Worm (Caenorhabditis elegans) whole organism, L4 larva: Measurements from ENCODE around the gene nac-3.

Experiments used
- F26F4.8 ChIP-seq: fragments of 200-800 bp; sonication (Bioruptor generic); conservative IDR thresholded peaks from 2 replicates; pipeline ENCODE4 v1.3.6; 2022; ENCODE audit warnings: missing genetic modification characterization, missing compliant biosample characterization
- Y75B8A.6 ChIP-seq: fragments of 200-800 bp; sonication (Bioruptor generic); IDR thresholded peaks from 2 replicates; pipeline ENCODE4 v1.3.6; 2022; ENCODE audit warnings: missing genetic modification reagents, missing genetic modification characterization, missing compliant biosample characterization
- aly-2 ChIP-seq: sonication (generic microtip); optimal IDR thresholded peaks from 2 replicates; lab custom pipeline; 2018; ENCODE audit warnings: missing biosample characterization, missing genetic modification characterization
- ceh-62 ChIP-seq: sonication (generic microtip); optimal IDR thresholded peaks from 2 replicates; lab custom pipeline; 2017; ENCODE audit warnings: missing biosample characterization, missing genetic modification characterization
- ces-1 ChIP-seq: fragments of 150-350 bp; sonication (generic microtip); optimal IDR thresholded peaks from 4 replicates; lab custom pipeline; 2014; ENCODE audit warnings: missing biosample characterization, missing genetic modification reagents, missing genetic modification characterization
- cey-2 ChIP-seq: sonication (generic microtip); optimal IDR thresholded peaks from 3 replicates; lab custom pipeline; 2017; ENCODE audit warnings: missing genetic modification characterization, mild to moderate bottlenecking, missing compliant biosample characterization, antibody characterized with exemption, borderline replicate concordance; ENCODE audit not compliant: insufficient read depth
- daf-16 ChIP-seq, 3 experiments: sonication (generic microtip); optimal IDR thresholded peaks; 2 replicates each; lab custom pipeline; 2016 to 2017; ENCODE audit warnings: missing genetic modification characterization in 3 of 3, missing genetic modification reagents in 3 of 3, mild to moderate bottlenecking in 2 of 3, missing compliant biosample characterization in 2 of 3, missing biosample characterization in 1 of 3, moderate library complexity in 1 of 3
- dmd-6 ChIP-seq: fragments of 200-800 bp; sonication (Bioruptor generic); IDR thresholded peaks from 2 replicates; pipeline ENCODE4 v1.3.6; 2022; ENCODE audit warnings: missing genetic modification reagents, missing genetic modification characterization, missing compliant biosample characterization
- dpl-1 ChIP-seq: fragments of 150-350 bp; optimal IDR thresholded peaks from 2 replicates; lab custom pipeline; 2014; ENCODE audit warnings: missing biosample characterization, missing genetic modification reagents, missing genetic modification characterization
- duxl-1 ChIP-seq: sonication (generic microtip); optimal IDR thresholded peaks from 2 replicates; lab custom pipeline; 2016; ENCODE audit warnings: mild to moderate bottlenecking, missing genetic modification characterization, moderate library complexity, missing compliant biosample characterization; ENCODE audit not compliant: poor library complexity
- dve-1 ChIP-seq: sonication (generic microtip); optimal IDR thresholded peaks from 2 replicates; lab custom pipeline; 2017; ENCODE audit warnings: antibody characterized with exemption, mild to moderate bottlenecking, missing genetic modification characterization, missing compliant biosample characterization; ENCODE audit not compliant: insufficient read depth
- fkh-10 ChIP-seq: fragments of 150-350 bp; optimal IDR thresholded peaks from 2 replicates; lab custom pipeline; 2014; ENCODE audit warnings: missing biosample characterization, missing genetic modification reagents, missing genetic modification characterization
- fos-1 ChIP-seq: fragments of 150-350 bp; optimal IDR thresholded peaks from 2 replicates; lab custom pipeline; 2014; ENCODE audit warnings: missing biosample characterization, missing genetic modification characterization
- hlh-11 ChIP-seq: fragments of 200-800 bp; sonication (Bioruptor generic); optimal IDR thresholded peaks from 2 replicates; lab custom pipeline; 2018; ENCODE audit warnings: mild to moderate bottlenecking, missing genetic modification characterization, missing compliant biosample characterization
- hlh-30 ChIP-seq: sonication (generic microtip); optimal IDR thresholded peaks from 2 replicates; lab custom pipeline; 2017; ENCODE audit warnings: antibody characterized with exemption, mild to moderate bottlenecking, missing genetic modification characterization, missing compliant biosample characterization; ENCODE audit not compliant: insufficient read depth
- hmg-1.1 ChIP-seq: fragments of 200-800 bp; sonication (Bioruptor generic); IDR thresholded peaks from 2 replicates; pipeline ENCODE4 v1.3.6; 2022; ENCODE audit warnings: missing genetic modification reagents, missing genetic modification characterization, missing compliant biosample characterization
- lsy-2 ChIP-seq, 2 experiments: fragments of 150-350 bp in 1 of 2; sonication (generic microtip) in 1 of 2; optimal IDR thresholded peaks; 2 replicates each; lab custom pipeline; 2014 to 2017; ENCODE audit warnings: missing biosample characterization in 2 of 2, missing genetic modification characterization in 2 of 2
- madf-5 ChIP-seq, 2 experiments: fragments of 200-800 bp; sonication (Bioruptor generic); IDR thresholded peaks; 2 replicates each; pipeline ENCODE4 v1.3.6; 2022; ENCODE audit warnings: missing compliant biosample characterization in 2 of 2, missing genetic modification characterization in 2 of 2
- mdl-1 ChIP-seq, 2 experiments: fragments of 150-350 bp in 1 of 2; sonication (generic microtip) in 1 of 2; optimal IDR thresholded peaks; 2 replicates each; lab custom pipeline; 2014 to 2017; ENCODE audit warnings: missing biosample characterization in 2 of 2, missing genetic modification characterization in 2 of 2
- mdt-29 ChIP-seq: fragments of 200-800 bp; sonication (Bioruptor generic); IDR thresholded peaks from 2 replicates; pipeline ENCODE4 v1.3.6; 2022; ENCODE audit warnings: missing genetic modification reagents, missing genetic modification characterization, missing compliant biosample characterization
- mep-1 ChIP-seq: fragments of 150-350 bp; sonication (generic microtip); optimal IDR thresholded peaks from 3 replicates; lab custom pipeline; 2014; ENCODE audit warnings: missing biosample characterization, missing genetic modification characterization
- mes-2 ChIP-seq: sonication (generic microtip); optimal IDR thresholded peaks from 2 replicates; lab custom pipeline; 2016; ENCODE audit warnings: missing genotype, mild to moderate bottlenecking, missing genetic modification characterization, missing compliant biosample characterization; ENCODE audit not compliant: poor library complexity, severe bottlenecking
- nhr-11 ChIP-seq: fragments of 150-350 bp; optimal IDR thresholded peaks from 2 replicates; lab custom pipeline; 2014; ENCODE audit warnings: missing biosample characterization, missing genetic modification characterization
- nhr-28 ChIP-seq: fragments of 150-350 bp; optimal IDR thresholded peaks from 2 replicates; lab custom pipeline; 2014; ENCODE audit warnings: missing biosample characterization, missing genetic modification characterization
- nhr-6 ChIP-seq: fragments of 150-350 bp; optimal IDR thresholded peaks from 2 replicates; lab custom pipeline; 2014; ENCODE audit warnings: missing biosample characterization, missing genetic modification characterization
- nhr-76 ChIP-seq: fragments of 150-350 bp; optimal IDR thresholded peaks from 2 replicates; lab custom pipeline; 2014; ENCODE audit warnings: missing biosample characterization, missing genetic modification characterization
- nhr-77 ChIP-seq: fragments of 150-350 bp; optimal IDR thresholded peaks from 2 replicates; lab custom pipeline; 2014; ENCODE audit warnings: missing biosample characterization, missing genetic modification characterization
- pha-4 ChIP-seq, 2 experiments: fragments of 150-350 bp in 1 of 2; fragments of 200-800 bp in 1 of 2; sonication (Bioruptor generic) in 1 of 2; IDR thresholded peaks in 1 of 2; optimal IDR thresholded peaks in 1 of 2; 2 replicates each; pipeline versions ENCODE4 v1.3.6 to Lab custom; 2014 to 2022; ENCODE audit warnings: missing genetic modification characterization in 2 of 2, missing genetic modification reagents in 2 of 2, missing biosample characterization in 1 of 2, missing compliant biosample characterization in 1 of 2
- php-3 ChIP-seq: fragments of 200-800 bp; sonication (Bioruptor generic); IDR thresholded peaks from 2 replicates; pipeline ENCODE4 v1.3.6; 2022; ENCODE audit warnings: missing genetic modification reagents, missing genetic modification characterization, missing compliant biosample characterization
- pqm-1 ChIP-seq: sonication (generic microtip); optimal IDR thresholded peaks from 2 replicates; lab custom pipeline; 2017; ENCODE audit warnings: missing biosample characterization, missing genetic modification characterization
- set-16 ChIP-seq: fragments of 200-800 bp; sonication (Bioruptor generic); IDR thresholded peaks from 2 replicates; pipeline ENCODE4 v1.3.6; 2022; ENCODE audit warnings: missing genetic modification reagents, missing genetic modification characterization, missing compliant biosample characterization
- skn-1 ChIP-seq: fragments of 150-350 bp; optimal IDR thresholded peaks from 2 replicates; lab custom pipeline; 2014; ENCODE audit warnings: missing biosample characterization, missing genetic modification characterization
- snpc-1.2 ChIP-seq: fragments of 200-800 bp; sonication (Bioruptor generic); IDR thresholded peaks from 2 replicates; pipeline ENCODE4 v1.3.6; 2022; ENCODE audit warnings: missing genetic modification reagents, missing genetic modification characterization, missing compliant biosample characterization
- spr-1 ChIP-seq: sonication (generic microtip); optimal IDR thresholded peaks from 2 replicates; lab custom pipeline; 2016; ENCODE audit warnings: mild to moderate bottlenecking, missing genetic modification characterization, missing compliant biosample characterization
- tra-1 ChIP-seq: fragments of 200-800 bp; sonication (Bioruptor generic); IDR thresholded peaks from 2 replicates; pipeline ENCODE4 v1.3.6; 2022; ENCODE audit warnings: missing genetic modification reagents, missing genetic modification characterization, missing compliant biosample characterization
- unc-130 ChIP-seq: sonication (generic microtip); optimal IDR thresholded peaks from 2 replicates; lab custom pipeline; 2016; ENCODE audit warnings: missing genetic modification reagents, missing genetic modification characterization, missing compliant biosample characterization
- unc-62 ChIP-seq, 3 experiments: fragments of 150-350 bp in 1 of 3; sonication (generic microtip); optimal IDR thresholded peaks in 2 of 3; peaks in 1 of 3; 1 replicate in 1 of 3; 2 replicates in 2 of 3; lab custom pipeline; 2014 to 2017; ENCODE audit warnings: missing biosample characterization in 3 of 3, missing genetic modification characterization in 3 of 3, missing genetic modification reagents in 3 of 3, missing genotype in 1 of 3
- zag-1 ChIP-seq: fragments of 150-350 bp; optimal IDR thresholded peaks from 2 replicates; lab custom pipeline; 2014; ENCODE audit warnings: missing biosample characterization, missing genetic modification characterization
- zip-11 ChIP-seq: fragments of 200-800 bp; sonication (Bioruptor generic); IDR thresholded peaks from 2 replicates; pipeline ENCODE4 v1.3.6; 2022; ENCODE audit warnings: missing genetic modification characterization, missing compliant biosample characterization

nac-3 gene

DNA sequence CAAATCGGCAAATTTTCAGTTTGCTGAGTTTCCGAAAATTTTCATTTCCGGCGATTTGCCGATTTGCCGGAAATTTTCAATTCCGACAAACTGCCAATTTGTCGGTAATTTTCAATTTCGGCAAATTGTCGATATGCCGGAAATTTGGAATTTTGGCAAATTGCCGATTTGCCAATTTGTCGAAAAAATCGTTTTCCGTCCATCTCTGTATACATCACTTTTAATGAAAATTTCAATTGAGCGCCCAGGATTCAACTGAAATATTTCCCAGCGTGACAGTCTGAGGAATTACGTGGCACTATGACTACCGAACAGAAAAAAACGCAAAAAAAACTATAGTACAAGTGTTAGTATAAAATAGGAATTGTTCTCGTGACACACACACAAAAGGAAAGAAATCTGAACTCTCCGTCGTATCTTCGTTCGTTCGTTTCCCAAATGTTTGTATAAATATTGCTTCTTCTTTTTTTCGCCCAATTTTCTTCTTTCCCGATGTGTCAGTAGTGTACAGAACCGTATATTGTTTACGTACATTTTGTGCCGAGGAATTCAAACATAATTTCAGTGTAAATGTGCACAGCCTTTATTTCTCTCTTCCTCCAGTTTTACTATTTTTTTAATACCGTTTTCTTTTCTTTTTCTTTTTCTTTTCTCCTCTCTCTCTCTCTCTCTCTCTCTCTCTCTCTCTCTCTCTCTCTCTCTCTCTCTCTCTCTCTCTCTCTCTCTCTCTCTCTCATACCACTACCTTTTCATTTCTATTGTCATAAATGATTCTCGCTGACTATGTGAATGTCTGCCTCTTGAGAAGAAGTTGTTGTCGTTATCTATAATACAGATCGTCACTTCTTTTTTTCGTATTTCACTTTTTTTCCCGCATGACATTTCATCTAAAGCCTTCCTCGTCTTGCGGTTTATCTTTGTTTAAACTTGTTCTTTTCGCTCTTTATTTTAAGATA, 19.8 kb upstream of the nac-3 start (continued):
- TF ChIP-seq nhr-11 (tag; lab: Kevin White, UChicago) = no peak
- TF ChIP-seq Y75B8A.6 (GFP tag; lab: Robert Waterston, UW) = no peak
- TF ChIP-seq madf-5 (GFP tag; IDR thresholded peaks at IDR 0.05; lab: Robert Waterston, UW) = no peak
- no peak for TF ChIP-seq tra-1 (GFP tag; lab: Robert Waterston, UW)
- TF ChIP-seq mdt-29 (GFP tag; lab: Robert Waterston, UW) = no peak
- TF ChIP-seq dpl-1 (GFP tag; lab: Kevin White, UChicago) = peak; percentile 25
- no peak for TF ChIP-seq duxl-1
- TF ChIP-seq cey-2 (tag; lab: Kevin White, UChicago) = peak; percentile 7
- peak; percentile 72 for TF ChIP-seq pha-4 (GFP tag; IDR thresholded peaks at IDR 0.05; lab: Robert Waterston, UW)
- TF ChIP-seq pha-4 (tag; optimal IDR thresholded peaks at IDR 0.05; lab: Kevin White, UChicago) = no peak
- no peak for TF ChIP-seq zip-11 (GFP tag; lab: Robert Waterston, UW)
- no peak for TF ChIP-seq nhr-76 (tag; lab: Kevin White, UChicago)
- no peak for TF ChIP-seq ces-1 (GFP tag; lab: Kevin White, UChicago)
- peak in 1 of 2 experiments; percentile 29 for TF ChIP-seq mdl-1 (tag; optimal IDR thresholded peaks at IDR 0.05; lab: Kevin White, UChicago)
- TF ChIP-seq lsy-2 (tag; optimal IDR thresholded peaks at IDR 0.05; lab: Kevin White, UChicago) = peak in 1 of 2 experiments; percentile 47
- TF ChIP-seq zag-1 (tag; lab: Kevin White, UChicago) = no peak
- TF ChIP-seq ceh-62 = no peak
- peak; percentile 12; the same call in 1 of the 2 replicates for TF ChIP-seq dmd-6
- no peak for TF ChIP-seq unc-130
- peak; percentile 20 for TF ChIP-seq nhr-6 (tag; lab: Kevin White, UChicago)
- peak; percentile 79; the same call in 1 of the 2 replicates for TF ChIP-seq set-16 (GFP tag; lab: Robert Waterston, UW)
- TF ChIP-seq pqm-1 (tag; lab: Kevin White, UChicago) = peak; percentile 75
- no peak for TF ChIP-seq hmg-1.1 (GFP tag; lab: Robert Waterston, UW)
- TF ChIP-seq hlh-30 (tag; lab: Kevin White, UChicago) = peak; percentile 71
- TF ChIP-seq snpc-1.2 (GFP tag; lab: Robert Waterston, UW) = no peak
- TF ChIP-seq mep-1 = peak; percentile 44
- no peak for TF ChIP-seq fkh-10 (GFP tag; lab: Kevin White, UChicago)
- TF ChIP-seq php-3 (GFP tag; lab: Robert Waterston, UW) = no peak
- peak; percentile 14 for TF ChIP-seq nhr-77
- no peak for TF ChIP-seq aly-2 (tag; lab: Kevin White, UChicago)
- no peak for TF ChIP-seq skn-1 (tag; lab: Kevin White, UChicago)
- no peak for TF ChIP-seq F26F4.8 (GFP tag; lab: Robert Waterston, UW)
- peak; percentile 37 for TF ChIP-seq mes-2 (tag; lab: Kevin White, UChicago)

DNA sequence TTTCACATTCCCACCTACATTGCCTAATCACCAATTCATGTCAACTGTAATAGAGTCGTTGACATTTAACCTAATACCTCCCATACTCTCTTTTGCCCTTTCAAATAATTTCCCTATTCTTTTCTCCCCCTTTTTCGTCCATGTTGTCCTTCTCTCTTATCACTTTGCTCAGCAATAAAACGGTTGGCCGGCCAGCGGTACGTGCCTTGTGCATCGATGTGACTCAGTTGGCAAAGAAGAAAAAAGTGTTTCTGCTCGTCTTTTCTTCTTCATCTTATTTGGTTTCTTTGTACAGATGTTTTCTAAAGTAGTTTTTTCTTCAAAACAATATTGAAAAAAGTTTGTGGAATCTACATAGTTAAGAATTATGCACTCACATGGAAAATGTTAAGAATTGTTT, 18.1 kb upstream of the nac-3 start:
- TF ChIP-seq dve-1 (tag; lab: Kevin White, UChicago) (peak; percentile 52), fos-1 (tag; lab: Kevin White, UChicago) (no peak), unc-62 (GFP tag; optimal IDR thresholded peaks at IDR 0.05 in 1 of 2; lab: Kevin White, UChicago) (peak in 1 of 2 experiments; percentile 3), unc-62 (tag; optimal IDR thresholded peaks at IDR 0.05; lab: Kevin White, UChicago) (no peak), nhr-6 (tag; lab: Kevin White, UChicago) (peak; percentile 68), hlh-11 (tag; lab: Kevin White, UChicago) (peak; percentile 52), spr-1 (tag; lab: Kevin White, UChicago) (no peak), nhr-28 (tag; lab: Kevin White, UChicago) (peak; percentile 9), daf-16 (GFP tag; optimal IDR thresholded peaks at IDR 0.05; lab: Kevin White, UChicago) (no peak), daf-16 (tag; optimal IDR thresholded peaks at IDR 0.05; lab: Kevin White, UChicago) (peak; percentile 55), pqm-1 (tag; lab: Kevin White, UChicago) (peak; percentile 43)
